Worm (Caenorhabditis elegans): Measurements from ENCODE around the gene fat-3.

Gene fat-3

DNA sequence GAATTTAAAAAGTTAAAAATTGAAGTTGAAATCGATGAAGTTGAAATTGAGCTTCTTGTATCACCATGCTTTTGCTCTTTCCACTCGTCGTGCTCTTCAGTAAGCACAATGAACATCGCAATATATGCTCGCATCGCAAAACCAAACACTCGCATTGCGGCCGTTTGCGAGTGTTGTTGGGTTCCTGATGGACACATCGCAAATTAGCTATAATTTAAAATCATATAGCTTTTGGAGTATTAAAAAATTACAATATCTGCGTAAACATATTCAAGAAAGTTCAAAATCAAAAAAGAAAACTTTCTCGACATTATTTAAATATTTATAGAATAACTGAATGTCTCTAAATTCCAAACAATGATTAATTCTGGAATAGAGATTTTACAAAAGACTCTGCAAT, 39.2 kb downstream of the fat-3 start, which contains the start of gene K07F5.17:
K07F5.17 (plus strand) TSS at position 301 of the 400 bp plus-strand sequence.
- no peak for TF ChIP-seq egl-5 (tag; optimal IDR thresholded peaks at IDR 0.05)

DNA sequence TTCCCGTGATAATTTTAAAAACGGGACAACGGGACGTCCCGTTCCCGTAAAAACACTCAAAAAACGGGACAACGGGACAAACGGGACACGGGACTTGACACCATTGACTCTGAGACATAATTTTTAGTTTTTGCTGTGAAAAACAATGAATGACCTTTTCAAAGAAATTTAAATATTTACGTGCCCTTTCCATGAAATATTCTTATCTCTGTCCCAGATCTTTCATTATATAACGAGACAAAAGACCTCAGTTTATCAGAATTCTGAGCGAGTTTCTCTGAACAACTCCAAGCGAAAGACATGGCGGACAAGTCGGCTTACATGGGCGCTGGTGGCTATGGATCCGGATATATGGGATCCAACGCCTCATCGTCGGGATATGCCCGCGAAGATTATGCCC, 40.9 kb downstream of the fat-3 start, which contains the start of gene nspd-2:
nspd-2 (plus strand) TSS at position 301 of the 400 bp plus-strand sequence.
- TF ChIP-seq fkh-2 (tag; optimal IDR thresholded peaks at IDR 0.05), result no peak

DNA sequence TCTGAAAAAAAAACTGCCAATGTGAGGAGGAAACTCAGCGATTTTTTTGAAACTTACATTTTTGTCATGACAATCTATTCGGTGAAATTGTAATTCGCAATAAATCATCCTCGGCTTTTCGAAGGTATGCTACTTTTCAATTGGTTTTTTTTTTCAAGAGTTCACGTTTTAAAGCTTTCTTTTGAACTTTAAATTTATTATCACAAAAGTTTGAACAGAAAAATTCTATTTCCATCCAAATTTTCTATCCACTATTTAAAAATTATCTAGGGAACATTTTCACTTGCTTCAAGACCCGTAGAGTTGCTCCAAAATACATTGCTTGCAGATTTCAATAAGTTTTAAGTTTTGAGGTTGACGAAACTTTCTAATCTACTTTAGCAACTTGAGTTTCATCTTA, 43.8 kb downstream of the fat-3 start, which contains the start of gene K07F5.6:
K07F5.6 (minus strand) TSS at position 101 of the 400 bp plus-strand sequence.
- TF ChIP-seq nfya-1 (tag; optimal IDR thresholded peaks at IDR 0.05; ENCODE audit: insufficient read depth), result no peak
- no peak for TF ChIP-seq ceh-9 (tag; optimal IDR thresholded peaks at IDR 0.05)
- TF ChIP-seq mml-1 (tag; optimal IDR thresholded peaks at IDR 0.05), result no peak
- no peak for TF ChIP-seq unc-62 (GFP tag; optimal IDR thresholded peaks at IDR 0.05)

DNA sequence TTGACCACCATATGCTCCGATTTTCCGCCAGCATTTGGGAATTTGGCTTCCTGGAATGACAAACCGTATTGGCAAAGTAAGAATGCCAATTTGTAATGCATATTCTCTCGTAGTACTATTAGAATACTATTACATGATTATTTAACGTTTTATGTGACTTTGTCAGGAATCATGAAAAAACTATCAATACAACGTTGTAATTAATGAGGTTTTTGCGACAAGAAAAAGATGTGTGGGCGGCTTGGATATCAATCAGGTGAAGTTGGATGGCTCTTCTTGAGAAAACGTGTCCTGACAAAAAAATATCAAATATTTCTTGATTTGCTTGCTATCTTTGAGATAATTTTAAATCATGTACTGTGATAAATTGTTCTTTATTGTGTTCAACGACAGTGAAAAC, 45.3 kb downstream of the fat-3 start, which contains the start of gene K07F5.7:
K07F5.7 (minus strand) TSS at position 101 of the 400 bp plus-strand sequence.
- TF ChIP-seq elt-3 (tag; optimal IDR thresholded peaks at IDR 0.05), result no peak
- no peak for TF ChIP-seq nhr-25 (tag; optimal IDR thresholded peaks at IDR 0.05)
- no peak for TF ChIP-seq unc-39 (tag; optimal IDR thresholded peaks at IDR 0.05)
- TF ChIP-seq jun-1 (tag; optimal IDR thresholded peaks at IDR 0.05), result no peak
- TF ChIP-seq sea-2 (GFP tag; optimal IDR thresholded peaks at IDR 0.05), result no peak

DNA sequence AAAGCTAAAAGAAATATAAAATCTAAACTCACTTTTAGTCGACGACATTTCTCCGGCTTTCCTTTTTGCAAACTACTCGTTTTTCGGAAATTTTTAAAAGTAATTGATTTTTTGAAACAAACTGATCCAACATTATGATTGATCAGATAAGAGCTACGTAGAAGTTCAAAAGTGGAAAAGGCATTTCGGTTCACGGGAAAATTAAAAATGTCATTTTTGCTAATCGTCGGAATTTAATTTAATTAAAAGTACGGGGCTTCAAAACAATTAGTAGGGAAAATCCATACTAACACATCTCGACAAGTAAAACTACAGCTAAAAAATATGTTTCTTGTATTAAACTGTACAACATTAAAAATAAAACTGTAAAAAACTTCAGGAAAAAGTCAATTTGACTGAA, 46.8 kb downstream of the fat-3 start, which contains the start of gene K07F5.8:
K07F5.8 (minus strand) TSS at position 101 of the 400 bp plus-strand sequence.
- no peak for TF ChIP-seq nhr-237 (tag; optimal IDR thresholded peaks at IDR 0.05)
- no peak for TF ChIP-seq nhr-25 (tag; optimal IDR thresholded peaks at IDR 0.05)
- no peak for TF ChIP-seq skn-1 (tag; optimal IDR thresholded peaks at IDR 0.05)
- no peak for TF ChIP-seq nfya-1 (tag; optimal IDR thresholded peaks at IDR 0.05; ENCODE audit: insufficient read depth)
- no peak for TF ChIP-seq pha-4 (tag; optimal IDR thresholded peaks at IDR 0.05)
- TF ChIP-seq ama-1 (optimal IDR thresholded peaks at IDR 0.05), result no peak
- TF ChIP-seq daf-12 (tag; optimal IDR thresholded peaks at IDR 0.05), result no peak
- no peak for TF ChIP-seq ztf-4 (tag; optimal IDR thresholded peaks at IDR 0.05)
- no peak for TF ChIP-seq eor-1 (tag; optimal IDR thresholded peaks at IDR 0.05)
- no peak for TF ChIP-seq ceh-28 (tag; optimal IDR thresholded peaks at IDR 0.05)
- no peak for TF ChIP-seq nhr-67 (tag; optimal IDR thresholded peaks at IDR 0.05)
- TF ChIP-seq nhr-12 (tag; optimal IDR thresholded peaks at IDR 0.05), result no peak

DNA sequence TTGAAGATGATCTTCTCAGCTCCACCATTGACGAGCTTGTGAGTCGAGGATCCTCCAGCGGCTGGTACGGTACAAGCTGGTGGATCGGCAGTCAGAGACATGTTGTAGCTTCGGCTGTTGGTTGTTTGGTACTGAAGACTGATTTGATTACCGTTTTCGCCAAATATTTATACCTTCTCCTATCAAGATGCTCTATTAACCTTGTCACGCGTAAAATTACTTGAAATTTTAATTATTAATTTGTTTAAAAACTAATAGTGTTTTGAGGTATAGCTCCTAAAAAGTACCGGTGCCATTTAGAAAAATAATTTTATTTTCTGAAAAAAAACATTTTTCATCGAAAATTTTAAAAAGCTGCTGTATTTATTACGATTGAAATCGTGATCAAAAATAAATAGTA, 48.1 kb downstream of the fat-3 start, which contains the start of gene ssp-10:
ssp-10 (minus strand) TSS at position 101 of the 400 bp plus-strand sequence.
- TF ChIP-seq mml-1 (tag; optimal IDR thresholded peaks at IDR 0.05), result no peak
- no peak for TF ChIP-seq sea-2 (GFP tag; optimal IDR thresholded peaks at IDR 0.05)
- TF ChIP-seq snpc-4 (tag; optimal IDR thresholded peaks at IDR 0.05), result no peak
- no peak for TF ChIP-seq pha-4 (tag; optimal IDR thresholded peaks at IDR 0.05)
- TF ChIP-seq lsy-12 (tag; optimal IDR thresholded peaks at IDR 0.05), result no peak
- TF ChIP-seq nhr-67 (tag; optimal IDR thresholded peaks at IDR 0.05), result no peak
- TF ChIP-seq ama-1 (optimal IDR thresholded peaks at IDR 0.05), result no peak
- TF ChIP-seq nhr-11 (tag; optimal IDR thresholded peaks at IDR 0.05), result no peak
- no peak for TF ChIP-seq hmg-11 (tag; optimal IDR thresholded peaks at IDR 0.05)
- no peak for TF ChIP-seq elt-3 (tag; optimal IDR thresholded peaks at IDR 0.05)
- no peak for TF ChIP-seq jun-1 (tag; optimal IDR thresholded peaks at IDR 0.05)
- no peak for TF ChIP-seq nhr-237 (tag; optimal IDR thresholded peaks at IDR 0.05)

DNA sequence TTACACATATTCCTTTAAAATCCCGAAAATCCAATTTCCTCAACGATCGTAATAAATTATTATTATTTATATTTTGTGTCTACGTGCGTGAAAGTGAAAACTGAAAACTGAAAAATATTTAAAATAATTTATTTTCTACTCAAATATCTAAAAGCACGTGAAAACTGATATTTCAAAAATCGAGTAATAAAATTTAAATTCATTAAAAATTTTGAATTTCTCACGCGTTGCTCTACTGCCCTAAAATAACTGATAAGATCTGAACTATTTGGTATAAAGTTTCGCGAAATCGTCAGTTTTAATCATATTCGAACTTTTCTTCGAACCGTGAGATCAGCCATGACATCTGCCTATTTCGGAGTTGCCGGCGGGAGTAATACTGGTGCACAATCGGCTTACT, 49.4 kb downstream of the fat-3 start, which contains the start of gene ssq-1:
ssq-1 (plus strand) TSS at position 301 of the 400 bp plus-strand sequence.
- TF ChIP-seq fkh-10 (GFP tag; optimal IDR thresholded peaks at IDR 0.05) (no peak), pha-4 (tag; optimal IDR thresholded peaks at IDR 0.05) (no peak), ceh-28 (tag; optimal IDR thresholded peaks at IDR 0.05) (no peak), nhr-11 (tag; optimal IDR thresholded peaks at IDR 0.05) (no peak), egl-27 (tag; optimal IDR thresholded peaks at IDR 0.05) (no peak), lin-15B (tag; optimal IDR thresholded peaks at IDR 0.05) (no peak), unc-39 (tag; optimal IDR thresholded peaks at IDR 0.05) (no peak), lin-39 (tag; optimal IDR thresholded peaks at IDR 0.05) (no peak), elt-2 (tag; optimal IDR thresholded peaks at IDR 0.05) (no peak), aly-2 (tag; optimal IDR thresholded peaks at IDR 0.05) (no peak), hmg-11 (tag; optimal IDR thresholded peaks at IDR 0.05) (no peak), ztf-11 (tag; optimal IDR thresholded peaks at IDR 0.05) (no peak), elt-3 (tag; optimal IDR thresholded peaks at IDR 0.05) (no peak), jun-1 (tag; optimal IDR thresholded peaks at IDR 0.05) (no peak), nhr-77 (tag; optimal IDR thresholded peaks at IDR 0.05) (no peak), ZK546.5 (tag; optimal IDR thresholded peaks at IDR 0.05) (no peak), tbx-2 (tag; optimal IDR thresholded peaks at IDR 0.05) (no peak), eor-1 (tag; optimal IDR thresholded peaks at IDR 0.05) (no peak)
